Worm (Caenorhabditis elegans) whole organism, dauer: ENCODE measurements around the gene gpa-9.

Experiments used
- unc-62 ChIP-seq: sonication (generic microtip); optimal IDR thresholded peaks from 2 replicates; lab custom pipeline; 2017; ENCODE audit warnings: missing biosample characterization, missing genetic modification reagents, missing genetic modification characterization

The gpa-9 gene

ce11 chrV:12601835-12602234, 47.3 kb downstream of the gpa-9 start:
- TF ChIP-seq unc-62 (GFP tag; lab: Kevin White, UChicago): no peak

- TF ChIP-seq unc-62 (GFP tag; lab: Kevin White, UChicago): no peak
Observed at ce11 chrV:12599510-12600242, 49.4 kb downstream of the gpa-9 start, which contains the start of gene C14C10.5. Gene C14C10.5 (plus strand): TSS chrV:12600192.

ce11 chrV:12599110-12599509, 50.0 kb downstream of the gpa-9 start, which contains the start of the genes C14C10.10 and ril-2:
Gene C14C10.10 (minus strand): TSS chrV:12599128.
Gene ril-2 (minus strand): TSS chrV:12599157.
- no peak for TF ChIP-seq unc-62 (GFP tag; lab: Kevin White, UChicago)

- no peak for TF ChIP-seq unc-62 (GFP tag; lab: Kevin White, UChicago)
Observed at ce11 chrV:12596795-12597194, 52.3 kb downstream of the gpa-9 start.

ce11 chrV:12596196-12596595, 52.9 kb downstream of the gpa-9 start, which contains the start of gene mma-1:
Gene mma-1 (minus strand): TSS chrV:12596296.
- no peak for TF ChIP-seq unc-62 (GFP tag; lab: Kevin White, UChicago)
